Worm (Caenorhabditis elegans) whole organism, L4 larva: ENCODE measurements around the gene lars-1.
A peak's percentile ranks its signal among the peaks of the same experiment; 100 is the strongest.

Experiments used
- D1046.2 ChIP-seq: fragments of 200-800 bp; sonication (Bioruptor generic); IDR thresholded peaks from 2 replicates; pipeline ENCODE4 v1.3.6; 2022; ENCODE audit warnings: missing genetic modification characterization, missing compliant biosample characterization
- F49E8.2 ChIP-seq: sonication (generic microtip); optimal IDR thresholded peaks from 2 replicates; lab custom pipeline; 2016; ENCODE audit warnings: missing compliant biosample characterization, mild to moderate bottlenecking, missing genetic modification characterization, borderline replicate concordance
- R02D3.7 ChIP-seq: fragments of 150-350 bp; sonication (generic microtip); optimal IDR thresholded peaks from 3 replicates; lab custom pipeline; 2014; ENCODE audit warnings: missing biosample characterization, missing genetic modification characterization
- T26A8.4 ChIP-seq: fragments of 200-800 bp; sonication (Bioruptor generic); IDR thresholded peaks from 2 replicates; pipeline ENCODE4 v1.3.6; 2022; ENCODE audit warnings: missing genetic modification characterization, missing compliant biosample characterization
- Y48G9A.11 ChIP-seq: fragments of 200-800 bp; sonication (Bioruptor generic); IDR thresholded peaks from 2 replicates; pipeline ENCODE4 v1.3.6; 2022; ENCODE audit warnings: missing genetic modification reagents, missing genetic modification characterization, missing compliant biosample characterization
- Y75B8A.6 ChIP-seq: fragments of 200-800 bp; sonication (Bioruptor generic); IDR thresholded peaks from 2 replicates; pipeline ENCODE4 v1.3.6; 2022; ENCODE audit warnings: missing genetic modification reagents, missing genetic modification characterization, missing compliant biosample characterization
- ZK337.2 ChIP-seq: fragments of 200-800 bp; sonication (Bioruptor generic); IDR thresholded peaks from 2 replicates; pipeline ENCODE4 v1.3.6; 2022; ENCODE audit warnings: missing genetic modification reagents, missing genetic modification characterization, missing compliant biosample characterization
- aha-1 ChIP-seq: fragments of 150-350 bp; peaks from one replicate; lab custom pipeline; 2014; ENCODE audit warnings: missing biosample characterization, missing genetic modification characterization
- ama-1 ChIP-seq: fragments of 150-350 bp; optimal IDR thresholded peaks from 2 replicates; lab custom pipeline; 2014; ENCODE audit warnings: inconsistent platforms, mixed read lengths
- attf-4 ChIP-seq: sonication (generic microtip); optimal IDR thresholded peaks from 3 replicates; lab custom pipeline; 2017; ENCODE audit warnings: missing biosample characterization, missing genetic modification characterization
- ceh-20 ChIP-seq: fragments of 200-800 bp; sonication (Bioruptor generic); IDR thresholded peaks from 2 replicates; pipeline ENCODE4 v1.3.6; 2022; ENCODE audit warnings: missing genetic modification reagents, missing genetic modification characterization, missing compliant biosample characterization
- ceh-44 ChIP-seq: fragments of 200-800 bp; sonication (Bioruptor generic); IDR thresholded peaks from 2 replicates; pipeline ENCODE4 v1.3.6; 2022; ENCODE audit warnings: missing genetic modification reagents, missing genetic modification characterization, missing compliant biosample characterization
- ceh-62 ChIP-seq: sonication (generic microtip); optimal IDR thresholded peaks from 2 replicates; lab custom pipeline; 2017; ENCODE audit warnings: missing biosample characterization, missing genetic modification characterization
- ces-1 ChIP-seq: fragments of 150-350 bp; sonication (generic microtip); optimal IDR thresholded peaks from 4 replicates; lab custom pipeline; 2014; ENCODE audit warnings: missing biosample characterization, missing genetic modification reagents, missing genetic modification characterization
- cey-2 ChIP-seq: sonication (generic microtip); optimal IDR thresholded peaks from 3 replicates; lab custom pipeline; 2017; ENCODE audit warnings: missing genetic modification characterization, mild to moderate bottlenecking, missing compliant biosample characterization, antibody characterized with exemption, borderline replicate concordance; ENCODE audit not compliant: insufficient read depth
- ctbp-1 ChIP-seq: fragments of 200-800 bp; sonication (Bioruptor generic); IDR thresholded peaks from 2 replicates; pipeline ENCODE4 v1.3.6; 2022; ENCODE audit warnings: missing genetic modification reagents, missing genetic modification characterization, missing compliant biosample characterization
- daf-16 ChIP-seq, 3 experiments: sonication (generic microtip); optimal IDR thresholded peaks; 2 replicates each; lab custom pipeline; 2016 to 2017; ENCODE audit warnings: missing genetic modification characterization in 3 of 3, missing genetic modification reagents in 3 of 3, mild to moderate bottlenecking in 2 of 3, missing compliant biosample characterization in 2 of 3, missing biosample characterization in 1 of 3, moderate library complexity in 1 of 3
- daf-8 ChIP-seq: fragments of 200-800 bp; sonication (Bioruptor generic); IDR thresholded peaks from 2 replicates; pipeline ENCODE4 v1.3.6; 2022; ENCODE audit warnings: missing genetic modification characterization, missing compliant biosample characterization
- dpl-1 ChIP-seq: fragments of 150-350 bp; optimal IDR thresholded peaks from 2 replicates; lab custom pipeline; 2014; ENCODE audit warnings: missing biosample characterization, missing genetic modification reagents, missing genetic modification characterization
- egl-27 ChIP-seq: sonication (generic microtip); optimal IDR thresholded peaks from 3 replicates; lab custom pipeline; 2017; ENCODE audit warnings: missing biosample characterization, missing genetic modification reagents, missing genetic modification characterization
- egl-43 ChIP-seq: fragments of 200-800 bp; sonication (Bioruptor generic); IDR thresholded peaks from 2 replicates; pipeline ENCODE4 v1.3.6; 2022; ENCODE audit warnings: missing genetic modification reagents, missing genetic modification characterization, missing compliant biosample characterization
- fos-1 ChIP-seq: fragments of 150-350 bp; optimal IDR thresholded peaks from 2 replicates; lab custom pipeline; 2014; ENCODE audit warnings: missing biosample characterization, missing genetic modification characterization
- gei-8 ChIP-seq: fragments of 200-800 bp; sonication (Bioruptor generic); optimal IDR thresholded peaks from 2 replicates; lab custom pipeline; 2018; ENCODE audit warnings: mild to moderate bottlenecking, missing genetic modification characterization, missing compliant biosample characterization
- hlh-11 ChIP-seq: fragments of 200-800 bp; sonication (Bioruptor generic); optimal IDR thresholded peaks from 2 replicates; lab custom pipeline; 2018; ENCODE audit warnings: mild to moderate bottlenecking, missing genetic modification characterization, missing compliant biosample characterization
- hmg-1.1 ChIP-seq: fragments of 200-800 bp; sonication (Bioruptor generic); IDR thresholded peaks from 2 replicates; pipeline ENCODE4 v1.3.6; 2022; ENCODE audit warnings: missing genetic modification reagents, missing genetic modification characterization, missing compliant biosample characterization
- jun-1 ChIP-seq: fragments of 150-350 bp; optimal IDR thresholded peaks from 2 replicates; lab custom pipeline; 2014; ENCODE audit warnings: missing biosample characterization, missing genetic modification reagents, missing genetic modification characterization
- lin-1 ChIP-seq: fragments of 200-800 bp; sonication (Bioruptor generic); IDR thresholded peaks from 2 replicates; pipeline ENCODE4 v1.3.6; 2022; ENCODE audit warnings: missing genetic modification reagents, missing genetic modification characterization, missing compliant biosample characterization
- lin-13 ChIP-seq: fragments of 150-350 bp; optimal IDR thresholded peaks from 2 replicates; lab custom pipeline; 2014; ENCODE audit warnings: missing biosample characterization, missing genetic modification reagents, missing genetic modification characterization
- lin-38 ChIP-seq: fragments of 200-800 bp; sonication (Bioruptor generic); IDR thresholded peaks from 2 replicates; pipeline ENCODE4 v1.3.6; 2022; ENCODE audit warnings: missing genetic modification reagents, missing genetic modification characterization, missing compliant biosample characterization
- lir-3 ChIP-seq: sonication (generic microtip); optimal IDR thresholded peaks from 2 replicates; lab custom pipeline; 2016; ENCODE audit warnings: mild to moderate bottlenecking, missing genetic modification characterization, missing compliant biosample characterization
- mdt-29 ChIP-seq: fragments of 200-800 bp; sonication (Bioruptor generic); IDR thresholded peaks from 2 replicates; pipeline ENCODE4 v1.3.6; 2022; ENCODE audit warnings: missing genetic modification reagents, missing genetic modification characterization, missing compliant biosample characterization
- mxl-2 ChIP-seq: fragments of 200-800 bp; sonication (Bioruptor generic); conservative IDR thresholded peaks from 2 replicates; pipeline ENCODE4 v1.3.6; 2022; ENCODE audit warnings: missing genetic modification reagents, missing genetic modification characterization, missing compliant biosample characterization
- mxl-3 ChIP-seq: fragments of 200-800 bp; sonication (Bioruptor generic); optimal IDR thresholded peaks from 2 replicates; lab custom pipeline; 2018; ENCODE audit warnings: mild to moderate bottlenecking, missing genetic modification characterization, missing compliant biosample characterization
- nhr-10 ChIP-seq: fragments of 150-350 bp; optimal IDR thresholded peaks from 2 replicates; lab custom pipeline; 2014; ENCODE audit warnings: missing biosample characterization, missing genetic modification characterization
- nhr-102 ChIP-seq: sonication (generic microtip); optimal IDR thresholded peaks from 2 replicates; lab custom pipeline; 2016; ENCODE audit warnings: mild to moderate bottlenecking, missing genetic modification characterization, moderate library complexity, missing compliant biosample characterization
- nhr-11 ChIP-seq: fragments of 150-350 bp; optimal IDR thresholded peaks from 2 replicates; lab custom pipeline; 2014; ENCODE audit warnings: missing biosample characterization, missing genetic modification characterization
- nhr-41 ChIP-seq: fragments of 200-800 bp; sonication (Bioruptor generic); IDR thresholded peaks from 2 replicates; pipeline ENCODE4 v1.3.6; 2022; ENCODE audit warnings: missing genetic modification reagents, missing genetic modification characterization, missing compliant biosample characterization
- nhr-42 ChIP-seq: fragments of 200-800 bp; sonication (Bioruptor generic); IDR thresholded peaks from 2 replicates; pipeline ENCODE4 v1.3.6; 2022; ENCODE audit warnings: missing genetic modification characterization, missing compliant biosample characterization
- nhr-48 ChIP-seq: sonication (generic microtip); optimal IDR thresholded peaks from 2 replicates; lab custom pipeline; 2016; ENCODE audit warnings: mild to moderate bottlenecking, missing genetic modification characterization, missing compliant biosample characterization
- php-3 ChIP-seq: fragments of 200-800 bp; sonication (Bioruptor generic); IDR thresholded peaks from 2 replicates; pipeline ENCODE4 v1.3.6; 2022; ENCODE audit warnings: missing genetic modification reagents, missing genetic modification characterization, missing compliant biosample characterization
- rbr-2 ChIP-seq: sonication (generic microtip); optimal IDR thresholded peaks from 2 replicates; lab custom pipeline; 2016; ENCODE audit warnings: missing genotype, missing genetic modification characterization, missing compliant biosample characterization
- set-16 ChIP-seq: fragments of 200-800 bp; sonication (Bioruptor generic); IDR thresholded peaks from 2 replicates; pipeline ENCODE4 v1.3.6; 2022; ENCODE audit warnings: missing genetic modification reagents, missing genetic modification characterization, missing compliant biosample characterization
- snpc-1.2 ChIP-seq: fragments of 200-800 bp; sonication (Bioruptor generic); IDR thresholded peaks from 2 replicates; pipeline ENCODE4 v1.3.6; 2022; ENCODE audit warnings: missing genetic modification reagents, missing genetic modification characterization, missing compliant biosample characterization
- spr-1 ChIP-seq: sonication (generic microtip); optimal IDR thresholded peaks from 2 replicates; lab custom pipeline; 2016; ENCODE audit warnings: mild to moderate bottlenecking, missing genetic modification characterization, missing compliant biosample characterization
- spr-3 ChIP-seq: fragments of 200-800 bp; sonication (Bioruptor generic); optimal IDR thresholded peaks from 2 replicates; lab custom pipeline; 2018; ENCODE audit warnings: mild to moderate bottlenecking, missing genetic modification characterization, missing compliant biosample characterization
- tag-97 ChIP-seq: fragments of 200-800 bp; sonication (Bioruptor generic); IDR thresholded peaks from 2 replicates; pipeline ENCODE4 v1.3.6; 2022; ENCODE audit warnings: missing genetic modification characterization, missing compliant biosample characterization
- tra-1 ChIP-seq: fragments of 200-800 bp; sonication (Bioruptor generic); IDR thresholded peaks from 2 replicates; pipeline ENCODE4 v1.3.6; 2022; ENCODE audit warnings: missing genetic modification reagents, missing genetic modification characterization, missing compliant biosample characterization
- vab-7 ChIP-seq: fragments of 200-800 bp; sonication (Bioruptor generic); IDR thresholded peaks from 2 replicates; pipeline ENCODE4 v1.3.6; 2022; ENCODE audit warnings: missing genetic modification reagents, missing genetic modification characterization, missing compliant biosample characterization
- zag-1 ChIP-seq: fragments of 150-350 bp; optimal IDR thresholded peaks from 2 replicates; lab custom pipeline; 2014; ENCODE audit warnings: missing biosample characterization, missing genetic modification characterization
- zfp-2 ChIP-seq: sonication (generic microtip); optimal IDR thresholded peaks from 2 replicates; lab custom pipeline; 2016; ENCODE audit warnings: mild to moderate bottlenecking, missing genetic modification characterization, missing compliant biosample characterization
- ztf-7 ChIP-seq: fragments of 150-350 bp; optimal IDR thresholded peaks from 2 replicates; lab custom pipeline; 2014; ENCODE audit warnings: missing biosample characterization, missing genetic modification characterization

The lars-1 gene

DNA sequence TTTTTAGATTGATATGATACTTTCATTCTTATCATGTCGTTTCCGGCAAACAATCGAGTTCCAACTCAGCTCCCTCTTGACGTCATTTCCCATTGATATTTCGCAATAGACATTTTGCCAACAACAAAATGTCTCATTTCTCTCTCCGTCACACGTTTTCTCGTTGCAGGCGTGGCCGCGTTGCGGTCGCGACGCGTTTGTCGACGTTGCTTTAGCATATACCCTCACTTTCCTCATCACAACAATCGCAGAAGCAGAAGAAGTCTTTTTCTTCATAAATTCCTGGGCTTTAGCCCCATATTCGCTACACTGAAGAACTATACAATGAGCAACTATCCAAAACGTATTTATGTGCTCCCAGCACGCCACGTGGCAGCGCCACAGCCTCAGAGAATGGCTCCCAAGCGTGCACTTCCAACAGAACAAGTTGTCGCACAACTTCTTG lies 7.1 kb upstream of the lars-1 start, which contains the start of gene xbp-1 (continued):
- TF ChIP-seq spr-1 (peak; percentile 30), rbr-2 (tag; lab: Kevin White, UChicago) (peak; percentile 92), dpl-1 (GFP tag; lab: Kevin White, UChicago) (peak; percentile 79), ces-1 (no peak), Y75B8A.6 (GFP tag; lab: Robert Waterston, UW) (peak; percentile 51; the same call in 1 of the 2 replicates), lin-13 (GFP tag; lab: Kevin White, UChicago) (peak; percentile 94), cey-2 (tag; lab: Kevin White, UChicago) (no peak), nhr-10 (tag; lab: Kevin White, UChicago) (peak; percentile 76), egl-27 (tag; lab: Kevin White, UChicago) (peak; percentile 5), Y48G9A.11 (GFP tag; lab: Robert Waterston, UW) (no peak), mxl-2 (0 out of 2 replicates have a peak, but pooled peaks have one; percentile 17), nhr-42 (GFP tag; lab: Robert Waterston, UW) (0 out of 2 replicates have a peak, but pooled peaks have one; percentile 64), ama-1 (lab: Kevin White, UChicago) (peak; percentile 91), ceh-20 (GFP tag; lab: Robert Waterston, UW) (peak; percentile 77), ztf-7 (peak; percentile 74), ceh-62 (tag; lab: Kevin White, UChicago) (no peak), hmg-1.1 (GFP tag; lab: Robert Waterston, UW) (peak; percentile 75), egl-43 (peak; percentile 65), hlh-11 (peak; percentile 98), mdt-29 (GFP tag; lab: Robert Waterston, UW) (peak; percentile 49; the same call in 1 of the 2 replicates), nhr-102 (tag; lab: Kevin White, UChicago) (peak; percentile 68), jun-1 (tag; lab: Kevin White, UChicago) (peak; percentile 93), zfp-2 (tag; lab: Kevin White, UChicago) (peak; percentile 49), php-3 (GFP tag; lab: Robert Waterston, UW) (peak; percentile 85), daf-16 (GFP tag; optimal IDR thresholded peaks at IDR 0.05; lab: Kevin White, UChicago) (peak; percentile 15 to 92), daf-16 (tag; optimal IDR thresholded peaks at IDR 0.05; lab: Kevin White, UChicago) (peak; percentile 99), set-16 (GFP tag; lab: Robert Waterston, UW) (peak; percentile 39), tag-97 (no peak), spr-3 (GFP tag; lab: Kevin White, UChicago) (peak; percentile 23), ZK337.2 (GFP tag; lab: Robert Waterston, UW) (0 out of 2 replicates have a peak, but pooled peaks have one; percentile 23), lin-38 (GFP tag; lab: Robert Waterston, UW) (peak; percentile 71), lir-3 (no peak), ceh-44 (no peak), nhr-48 (tag; lab: Kevin White, UChicago) (peak; percentile 82), tra-1 (GFP tag; lab: Robert Waterston, UW) (peak; percentile 81), aha-1 (tag; lab: Kevin White, UChicago) (peak; percentile 99), T26A8.4 (GFP tag; lab: Robert Waterston, UW) (peak; percentile 58), nhr-41 (GFP tag; lab: Robert Waterston, UW) (peak; percentile 79), mxl-3 (GFP tag; lab: Kevin White, UChicago) (peak; percentile 97), ctbp-1 (GFP tag; lab: Robert Waterston, UW) (peak; percentile 75; the same call in 1 of the 2 replicates), gei-8 (no peak), nhr-11 (tag; lab: Kevin White, UChicago) (peak; percentile 96), D1046.2 (GFP tag; lab: Robert Waterston, UW) (no peak), snpc-1.2 (GFP tag; lab: Robert Waterston, UW) (0 out of 2 replicates have a peak, but pooled peaks have one; percentile 23), daf-8 (GFP tag; lab: Robert Waterston, UW) (no peak), lin-1 (GFP tag; lab: Robert Waterston, UW) (peak; percentile 99), F49E8.2 (tag; lab: Kevin White, UChicago) (no peak), attf-4 (no peak), zag-1 (tag; lab: Kevin White, UChicago) (no peak), vab-7 (GFP tag; lab: Robert Waterston, UW) (peak; percentile 71), fos-1 (tag; lab: Kevin White, UChicago) (no peak), R02D3.7 (no peak)
